Worm (Caenorhabditis elegans): ENCODE measurements around the gene F54D1.6.

F54D1.6 gene

DNA sequence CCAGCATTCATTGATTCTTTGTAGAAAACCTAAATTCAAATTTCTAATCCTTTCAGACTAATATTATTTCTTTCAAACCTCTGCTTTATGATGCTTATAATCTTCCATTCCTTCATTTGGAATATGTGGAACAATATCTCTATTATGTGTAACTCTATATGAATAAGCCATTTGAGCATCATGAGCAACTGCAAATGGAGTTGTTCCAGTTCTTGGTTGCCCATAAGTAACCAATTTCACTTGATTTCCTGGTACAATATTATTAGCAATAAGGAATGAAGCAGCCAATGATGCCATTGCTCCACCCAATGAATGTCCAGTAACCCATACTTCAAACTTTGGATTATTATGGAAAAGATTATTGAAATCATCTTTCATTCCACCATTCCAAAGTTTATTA, 17.4 kb downstream of the F54D1.6 start:
- TF ChIP-seq hmbx-1 (tag; optimal IDR thresholded peaks at IDR 0.05) (no peak), hnd-1 (tag; optimal IDR thresholded peaks at IDR 0.05) (no peak), B0310.2 (tag; optimal IDR thresholded peaks at IDR 0.05) (no peak), pes-1 (GFP tag; IDR thresholded peaks at IDR 0.05) (no peak), F13C5.2 (tag; optimal IDR thresholded peaks at IDR 0.05) (no peak), tbx-11 (GFP tag; IDR thresholded peaks at IDR 0.05) (no peak)

ce11 chrIV:11306548-11306947, 18.9 kb downstream of the F54D1.6 start, which contains the start of gene B0035.13:
Gene B0035.13 (minus strand): TSS chrIV:11306720.
- TF ChIP-seq hmbx-1 (tag; optimal IDR thresholded peaks at IDR 0.05) (no peak), hmg-4 (GFP tag; optimal IDR thresholded peaks at IDR 0.05) (no peak), scrt-1 (GFP tag; IDR thresholded peaks at IDR 0.05) (no peak), flt-1 (GFP tag; IDR thresholded peaks at IDR 0.05) (no peak), ets-7 (tag; optimal IDR thresholded peaks at IDR 0.05) (no peak), ceh-13 (GFP tag; optimal IDR thresholded peaks at IDR 0.05) (no peak), ama-1 (optimal IDR thresholded peaks at IDR 0.05) (no peak), tbx-37 (GFP tag; conservative IDR thresholded peaks at IDR 0.05) (no peak), ceh-36 (tag; optimal IDR thresholded peaks at IDR 0.05) (no peak), B0310.2 (tag; optimal IDR thresholded peaks at IDR 0.05) (no peak), hnd-1 (tag; optimal IDR thresholded peaks at IDR 0.05) (no peak), tra-4 (tag; optimal IDR thresholded peaks at IDR 0.05) (no peak), F13C5.2 (tag; optimal IDR thresholded peaks at IDR 0.05) (no peak), tbx-11 (GFP tag; IDR thresholded peaks at IDR 0.05) (no peak), aly-1 (tag; optimal IDR thresholded peaks at IDR 0.05) (no peak), pes-1 (GFP tag; IDR thresholded peaks at IDR 0.05) (no peak), sea-1 (GFP tag; conservative IDR thresholded peaks at IDR 0.05) (no peak)

DNA sequence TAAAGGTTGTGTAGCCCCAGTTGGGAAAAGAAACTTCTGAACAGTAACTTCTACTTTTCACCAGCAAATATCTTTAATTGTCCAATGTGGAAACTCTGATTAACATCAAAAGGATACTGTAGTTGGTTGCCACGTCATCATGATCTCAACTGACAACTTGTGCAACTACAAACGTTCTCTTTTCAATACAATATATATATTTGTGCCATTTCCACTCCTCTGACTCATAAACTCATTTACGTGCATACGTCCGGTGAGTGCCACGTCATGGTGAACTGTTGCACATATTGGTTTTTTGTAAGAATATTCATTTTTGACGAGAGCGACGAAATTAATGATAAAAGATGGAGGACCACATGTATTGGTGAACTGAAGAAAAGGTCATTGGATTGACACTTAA, 20.2 kb downstream of the F54D1.6 start:
- TF ChIP-seq scrt-1 (GFP tag; IDR thresholded peaks at IDR 0.05) (no peak), F13C5.2 (tag; optimal IDR thresholded peaks at IDR 0.05) (no peak), sea-1 (GFP tag; conservative IDR thresholded peaks at IDR 0.05) (no peak), tbx-11 (GFP tag; IDR thresholded peaks at IDR 0.05) (no peak), flt-1 (GFP tag; IDR thresholded peaks at IDR 0.05) (no peak), ets-7 (tag; optimal IDR thresholded peaks at IDR 0.05) (no peak), hmbx-1 (tag; optimal IDR thresholded peaks at IDR 0.05) (no peak), ama-1 (optimal IDR thresholded peaks at IDR 0.05) (no peak), ceh-13 (GFP tag; optimal IDR thresholded peaks at IDR 0.05) (no peak), ceh-36 (tag; optimal IDR thresholded peaks at IDR 0.05) (no peak), B0310.2 (tag; optimal IDR thresholded peaks at IDR 0.05) (no peak), hnd-1 (tag; optimal IDR thresholded peaks at IDR 0.05) (no peak), aly-1 (tag; optimal IDR thresholded peaks at IDR 0.05) (no peak), tbx-37 (GFP tag; conservative IDR thresholded peaks at IDR 0.05) (no peak), hmg-4 (GFP tag; optimal IDR thresholded peaks at IDR 0.05) (no peak), pes-1 (GFP tag; IDR thresholded peaks at IDR 0.05) (no peak), tra-4 (tag; optimal IDR thresholded peaks at IDR 0.05) (no peak)

ce11 chrIV:11310624-11311023, 23.0 kb downstream of the F54D1.6 start, which contains the start of gene znf-207:
Gene znf-207 (plus strand): TSS chrIV:11310972.
- TF ChIP-seq flt-1 (GFP tag; IDR thresholded peaks at IDR 0.05) (peak; percentile 61; the same call in 1 of the 2 replicates), ceh-36 (tag; optimal IDR thresholded peaks at IDR 0.05) (no peak), tbx-37 (GFP tag; conservative IDR thresholded peaks at IDR 0.05) (0 out of 2 replicates have a peak, but pooled peaks have one; percentile 37), aly-1 (tag; optimal IDR thresholded peaks at IDR 0.05) (peak; percentile 57), hnd-1 (tag; optimal IDR thresholded peaks at IDR 0.05) (peak; percentile 20), ets-7 (tag; optimal IDR thresholded peaks at IDR 0.05) (no peak), ceh-13 (GFP tag; optimal IDR thresholded peaks at IDR 0.05) (peak; percentile 24), sea-1 (GFP tag; conservative IDR thresholded peaks at IDR 0.05) (0 out of 2 replicates have a peak, but pooled peaks have one; percentile 51), pes-1 (GFP tag; IDR thresholded peaks at IDR 0.05) (peak; percentile 73), F13C5.2 (tag; optimal IDR thresholded peaks at IDR 0.05) (peak; percentile 75), tbx-11 (GFP tag; IDR thresholded peaks at IDR 0.05) (0 out of 2 replicates have a peak, but pooled peaks have one; percentile 26), hmg-4 (GFP tag; optimal IDR thresholded peaks at IDR 0.05) (no peak), tra-4 (tag; optimal IDR thresholded peaks at IDR 0.05) (no peak), hmbx-1 (tag; optimal IDR thresholded peaks at IDR 0.05) (peak; percentile 9)

- TF ChIP-seq scrt-1 (GFP tag; IDR thresholded peaks at IDR 0.05), result no peak
- TF ChIP-seq hnd-1 (tag; optimal IDR thresholded peaks at IDR 0.05), result no peak
- TF ChIP-seq ceh-13 (GFP tag; optimal IDR thresholded peaks at IDR 0.05), result no peak
- TF ChIP-seq pes-1 (GFP tag; IDR thresholded peaks at IDR 0.05), result no peak
- no peak for TF ChIP-seq B0310.2 (tag; optimal IDR thresholded peaks at IDR 0.05)
- TF ChIP-seq aly-1 (tag; optimal IDR thresholded peaks at IDR 0.05), result no peak
- no peak for TF ChIP-seq ama-1 (optimal IDR thresholded peaks at IDR 0.05)
- no peak for TF ChIP-seq tbx-37 (GFP tag; conservative IDR thresholded peaks at IDR 0.05)
- TF ChIP-seq ets-7 (tag; optimal IDR thresholded peaks at IDR 0.05), result no peak
- no peak for TF ChIP-seq tra-4 (tag; optimal IDR thresholded peaks at IDR 0.05)
- TF ChIP-seq flt-1 (GFP tag; IDR thresholded peaks at IDR 0.05), result no peak
Measured at ce11 chrIV:11311484-11311883, 23.9 kb downstream of the F54D1.6 start.

ce11 chrIV:11313880-11314279, 26.3 kb downstream of the F54D1.6 start, which contains the start of gene dnj-2:
Gene dnj-2 (minus strand): TSS chrIV:11313980.
- no peak for TF ChIP-seq tbx-37 (GFP tag; conservative IDR thresholded peaks at IDR 0.05)
- TF ChIP-seq sea-1 (GFP tag; conservative IDR thresholded peaks at IDR 0.05), result no peak
- no peak for TF ChIP-seq hmg-4 (GFP tag; optimal IDR thresholded peaks at IDR 0.05)
- no peak for TF ChIP-seq ceh-36 (tag; optimal IDR thresholded peaks at IDR 0.05)
- no peak for TF ChIP-seq ceh-13 (GFP tag; optimal IDR thresholded peaks at IDR 0.05)
- no peak for TF ChIP-seq ets-7 (tag; optimal IDR thresholded peaks at IDR 0.05)
- TF ChIP-seq hmbx-1 (tag; optimal IDR thresholded peaks at IDR 0.05), result no peak

DNA sequence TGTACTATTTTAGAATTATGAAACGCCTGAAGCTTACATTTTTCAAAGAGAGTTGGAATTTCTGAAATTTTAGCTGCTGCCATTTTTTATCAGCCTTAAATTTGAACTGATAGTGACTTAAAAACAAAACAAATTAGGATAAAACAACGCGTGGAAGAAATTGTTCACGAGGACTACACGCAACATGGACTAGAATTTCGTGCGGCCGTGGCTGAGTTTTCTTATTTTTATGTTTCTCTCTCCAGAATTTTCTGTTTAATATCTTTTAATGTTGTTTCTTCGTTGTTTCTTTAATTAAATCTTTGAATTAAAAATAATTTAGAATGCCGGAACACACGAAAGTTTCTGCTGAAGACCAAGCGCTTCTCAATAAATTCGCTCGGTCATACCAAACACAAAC, 27.3 kb downstream of the F54D1.6 start, which contains the start of the genes B0035.3, B0035.22 and pfd-4:
TSS of gene B0035.3 (minus strand) at position 114 of the 400 bp plus-strand sequence.
TSS of gene B0035.22 (plus strand) at position 269 of the 400 bp plus-strand sequence.
TSS of gene pfd-4 (plus strand) at position 323 of the 400 bp plus-strand sequence.
- no peak for TF ChIP-seq F13C5.2 (tag; optimal IDR thresholded peaks at IDR 0.05)
- TF ChIP-seq scrt-1 (GFP tag; IDR thresholded peaks at IDR 0.05), result no peak
- peak; percentile 71 for TF ChIP-seq tbx-37 (GFP tag; conservative IDR thresholded peaks at IDR 0.05)
